Fruit fly (Drosophila melanogaster) whole organism, pupa: ENCODE measurements around the gene Torsin.

Source experiments
- CG32121 ChIP-seq: fragments of 200-800 bp; sonication (Bioruptor generic); IDR thresholded peaks from 2 replicates; pipeline ENCODE4 v1.3.6; 2022; ENCODE audit warnings: missing biosample characterization, missing genetic modification characterization
- CG8159 ChIP-seq: fragments of 200-800 bp; sonication (Bioruptor generic); optimal IDR thresholded peaks from 3 replicates; lab custom pipeline; 2018; ENCODE audit warnings: missing biosample characterization, mild to moderate bottlenecking, missing genetic modification characterization, moderate library complexity
- CG8301 ChIP-seq: fragments of 200-800 bp; sonication (Bioruptor generic); optimal IDR thresholded peaks from 2 replicates; lab custom pipeline; 2018; ENCODE audit warnings: missing biosample characterization, mild to moderate bottlenecking, missing genetic modification characterization
- EcR ChIP-seq: fragments of 200-800 bp; sonication (Bioruptor generic); optimal IDR thresholded peaks from 3 replicates; lab custom pipeline; 2019; ENCODE audit warnings: missing biosample characterization, missing genetic modification characterization, mild to moderate bottlenecking, moderate library complexity, missing genetic modification reagents
- Ets98B ChIP-seq: fragments of 200-800 bp; sonication (Bioruptor generic); IDR thresholded peaks from 2 replicates; pipeline ENCODE4 v1.3.6; 2022; ENCODE audit warnings: missing biosample characterization, missing genetic modification characterization
- fd96Ca ChIP-seq: fragments of 200-800 bp; sonication (Bioruptor generic); IDR thresholded peaks from 3 replicates; pipeline ENCODE4 v1.3.6; 2022; ENCODE audit warnings: missing biosample characterization, missing genetic modification characterization

DNA sequence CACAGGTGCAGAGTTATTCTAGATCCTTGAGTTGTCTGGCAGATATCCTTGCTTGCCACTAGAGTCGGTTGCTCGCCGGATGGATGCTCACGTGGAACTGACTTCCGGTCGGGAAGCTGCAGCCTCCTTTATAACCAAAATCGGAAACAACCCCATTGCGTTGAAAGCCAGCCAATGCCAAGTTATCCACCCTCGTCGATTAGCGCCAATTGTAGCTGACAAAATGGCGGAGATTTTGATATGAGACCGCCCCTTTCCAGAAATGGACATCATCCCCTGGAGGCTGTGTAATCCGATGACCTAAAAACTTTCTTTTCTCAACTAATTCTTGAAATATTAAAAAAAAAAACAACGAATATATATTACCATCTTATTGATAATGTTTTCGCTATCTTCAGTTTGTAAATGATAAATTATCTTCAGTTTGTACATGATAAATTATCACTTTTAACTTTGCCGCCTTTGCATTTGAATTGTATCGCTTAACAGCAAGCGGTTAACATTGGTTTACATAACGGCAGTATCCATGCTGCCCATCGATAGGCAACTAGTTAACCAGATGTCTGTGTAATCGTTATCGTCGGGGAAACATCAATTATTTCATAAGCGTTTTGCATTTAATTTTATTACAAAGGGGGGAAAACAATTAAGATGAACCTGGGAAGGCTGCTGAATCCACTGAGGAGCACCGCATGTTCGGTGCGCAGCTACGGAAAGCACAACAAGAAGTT, 2.4 kb downstream of the Torsin start, which contains the start of the genes HLH4C and mRpL30:
- TF ChIP-seq CG32121 (no peak), EcR (no peak), CG8159 (no peak), fd96Ca (GFP tag; lab: Robert Waterston, UW) (no peak), Ets98B (GFP tag; lab: Robert Waterston, UW) (no peak), CG8301 (tag; lab: Kevin White, UChicago) (no peak)
